Fruit fly (Drosophila melanogaster) whole organism, embryonic: ENCODE measurements around the gene Mocs2A.
"Not testable (repeated sequence)": the region's sequence is repeated elsewhere in the genome, so short reads cannot be mapped to it uniquely, and the experiment has no call there.

Source experiments
- Aef1 ChIP-seq: fragments of 200-800 bp; sonication (Bioruptor generic); IDR thresholded peaks from 3 replicates; pipeline ENCODE4 v1.3.6; 2022; ENCODE audit warnings: missing biosample characterization, missing genetic modification characterization
- Asciz ChIP-seq: fragments of 200-800 bp; sonication (Bioruptor generic); optimal IDR thresholded peaks from 2 replicates; lab custom pipeline; 2017; ENCODE audit warnings: missing biosample characterization, mild to moderate bottlenecking, missing genetic modification characterization, missing genetic modification reagents
- B-H1 ChIP-seq: fragments of 200-800 bp; sonication (Bioruptor generic); IDR thresholded peaks from 3 replicates; pipeline ENCODE4 v1.3.6; 2022; ENCODE audit warnings: missing biosample characterization, missing genetic modification characterization
- B-H2 ChIP-seq: fragments of 200-800 bp; sonication (Bioruptor generic); optimal IDR thresholded peaks from 2 replicates; lab custom pipeline; 2018; ENCODE audit warnings: missing biosample characterization, mild to moderate bottlenecking, missing genetic modification characterization
- CG10274 ChIP-seq: fragments of 200-800 bp; sonication (Bioruptor generic); optimal IDR thresholded peaks from 3 replicates; lab custom pipeline; 2017; ENCODE audit warnings: missing biosample characterization, mild to moderate bottlenecking, missing genetic modification characterization
- CG10959 ChIP-seq: fragments of 200-800 bp; sonication (Bioruptor generic); IDR thresholded peaks from 2 replicates; pipeline ENCODE4 v1.3.6; 2022; ENCODE audit warnings: missing biosample characterization, missing genetic modification characterization
- CG11247 ChIP-seq: fragments of 200-800 bp; sonication (Bioruptor generic); IDR thresholded peaks from 2 replicates; pipeline ENCODE4 v1.3.6; 2022; ENCODE audit warnings: missing biosample characterization, missing genetic modification characterization
- CG11456 ChIP-seq: fragments of 200-800 bp; sonication (Bioruptor generic); IDR thresholded peaks from 3 replicates; pipeline ENCODE4 v1.3.6; 2022; ENCODE audit warnings: missing biosample characterization, missing genetic modification characterization
- CG13287 ChIP-seq: fragments of 200-800 bp; sonication (Bioruptor generic); IDR thresholded peaks from 2 replicates; pipeline ENCODE4 v1.3.6; 2022; ENCODE audit warnings: missing biosample characterization, missing genetic modification characterization; ENCODE audit not compliant: partially characterized antibody
- CG13624 ChIP-seq: fragments of 200-800 bp; sonication (Bioruptor generic); optimal IDR thresholded peaks from 2 replicates; lab custom pipeline; 2016; ENCODE audit warnings: missing biosample characterization, missing genetic modification characterization
- CG18599 ChIP-seq: fragments of 200-800 bp; sonication (Bioruptor generic); optimal IDR thresholded peaks from 3 replicates; lab custom pipeline; 2017; ENCODE audit warnings: missing biosample characterization, missing genetic modification characterization, mild to moderate bottlenecking, moderate library complexity, missing genetic modification reagents
- CG2116 ChIP-seq: fragments of 200-800 bp; sonication (Bioruptor generic); optimal IDR thresholded peaks from 3 replicates; lab custom pipeline; 2018; ENCODE audit warnings: missing biosample characterization, mild to moderate bottlenecking, missing genetic modification characterization
- CG2875 ChIP-seq: fragments of 200-800 bp; sonication (Bioruptor generic); optimal IDR thresholded peaks from 2 replicates; lab custom pipeline; 2017; ENCODE audit warnings: missing biosample characterization, mild to moderate bottlenecking, missing genetic modification characterization, missing genetic modification reagents
- CG30431 ChIP-seq: fragments of 200-800 bp; sonication (Bioruptor generic); optimal IDR thresholded peaks from 2 replicates; lab custom pipeline; 2017; ENCODE audit warnings: missing biosample characterization, missing genetic modification characterization
- CG3281 ChIP-seq: fragments of 200-800 bp; sonication (Bioruptor generic); optimal IDR thresholded peaks from 3 replicates; lab custom pipeline; 2017; ENCODE audit warnings: missing biosample characterization, mild to moderate bottlenecking, missing genetic modification characterization
- CG33213 ChIP-seq: fragments of 200-800 bp; sonication (Bioruptor generic); optimal IDR thresholded peaks from 3 replicates; lab custom pipeline; 2016; ENCODE audit warnings: missing biosample characterization, missing genetic modification characterization
- CG33557 ChIP-seq: fragments of 200-800 bp; sonication (Bioruptor generic); optimal IDR thresholded peaks from 2 replicates; lab custom pipeline; 2019; ENCODE audit warnings: missing biosample characterization, mild to moderate bottlenecking, missing genetic modification characterization, moderate library complexity
- CG34376 ChIP-seq: fragments of 200-800 bp; sonication (Bioruptor generic); optimal IDR thresholded peaks from 2 replicates; lab custom pipeline; 2018; ENCODE audit warnings: missing biosample characterization, mild to moderate bottlenecking, missing genetic modification characterization
- CG3726 ChIP-seq: fragments of 200-800 bp; sonication (Bioruptor generic); IDR thresholded peaks from 3 replicates; pipeline ENCODE4, ENCODE4 v1.3.6; 2022; ENCODE audit warnings: missing biosample characterization, missing genetic modification characterization
- CG42726 ChIP-seq: fragments of 200-800 bp; sonication (Bioruptor generic); IDR thresholded peaks from 2 replicates; pipeline ENCODE4 v1.3.6; 2022; ENCODE audit warnings: missing biosample characterization, missing genetic modification characterization; ENCODE audit not compliant: partially characterized antibody
- CG5953 ChIP-seq: fragments of 200-800 bp; sonication (Bioruptor generic); IDR thresholded peaks from 2 replicates; pipeline ENCODE4 v1.3.6; 2022; ENCODE audit warnings: missing biosample characterization, missing genetic modification characterization
- CG6272 ChIP-seq: fragments of 200-800 bp; sonication (Bioruptor generic); IDR thresholded peaks from 2 replicates; pipeline ENCODE4 v1.3.6; 2022; ENCODE audit warnings: missing biosample characterization, missing genetic modification characterization
- CG6654 ChIP-seq: fragments of 200-800 bp; sonication (Bioruptor generic); optimal IDR thresholded peaks from 2 replicates; lab custom pipeline; 2017; ENCODE audit warnings: missing biosample characterization, mild to moderate bottlenecking, missing genetic modification characterization
- CG7987 ChIP-seq: fragments of 200-800 bp; sonication (Bioruptor generic); optimal IDR thresholded peaks from 2 replicates; lab custom pipeline; 2018; ENCODE audit warnings: missing biosample characterization, mild to moderate bottlenecking, missing genetic modification characterization, moderate library complexity
- CG8089 ChIP-seq: fragments of 200-800 bp; sonication (Bioruptor generic); optimal IDR thresholded peaks from 3 replicates; lab custom pipeline; 2016; ENCODE audit warnings: missing biosample characterization, missing genetic modification characterization
- CG9727 ChIP-seq: fragments of 200-800 bp; sonication (Bioruptor generic); optimal IDR thresholded peaks from 3 replicates; lab custom pipeline; 2017; ENCODE audit warnings: missing biosample characterization, mild to moderate bottlenecking, missing genetic modification characterization
- D ChIP-seq, 2 experiments: fragments of 200-800 bp in 1 of 2; fragments of >200 bp in 1 of 2; sonication (Bioruptor generic) in 1 of 2; optimal IDR thresholded peaks; 2 replicates in 1 of 2; 3 replicates in 1 of 2; lab custom pipeline; 2017; ENCODE audit warnings: mild to moderate bottlenecking in 1 of 2, missing biosample characterization in 1 of 2, missing genetic modification characterization in 1 of 2, missing genetic modification reagents in 1 of 2
- Dbx ChIP-seq: fragments of 200-800 bp; sonication (Bioruptor generic); IDR thresholded peaks from 3 replicates; pipeline ENCODE4 v1.3.6; 2022; ENCODE audit warnings: missing biosample characterization, missing genetic modification characterization
- Dll ChIP-seq: fragments of 200-800 bp; sonication (Bioruptor generic); IDR thresholded peaks from 4 replicates; pipeline ENCODE4 v1.3.6; 2022; ENCODE audit warnings: missing biosample characterization, missing genetic modification characterization; ENCODE audit not compliant: partially characterized antibody
- Ets97D ChIP-seq: fragments of 200-800 bp; sonication (Bioruptor generic); optimal IDR thresholded peaks from 3 replicates; lab custom pipeline; 2016; ENCODE audit warnings: missing biosample characterization, missing genetic modification characterization
- HHEX ChIP-seq: fragments of 200-800 bp; sonication (Bioruptor generic); optimal IDR thresholded peaks from 3 replicates; lab custom pipeline; 2017; ENCODE audit warnings: missing biosample characterization, mild to moderate bottlenecking, missing genetic modification characterization, missing genetic modification reagents
- Hr3 ChIP-seq: fragments of 200-800 bp; sonication (Bioruptor generic); optimal IDR thresholded peaks from 3 replicates; lab custom pipeline; 2016; ENCODE audit warnings: missing biosample characterization, missing genetic modification characterization
- MBD-R2 ChIP-seq: fragments of 200-800 bp; sonication (Bioruptor generic); IDR thresholded peaks from 2 replicates; pipeline ENCODE4 v1.3.6; 2022; ENCODE audit warnings: missing biosample characterization, missing genetic modification characterization
- Mrtf ChIP-seq: fragments of 200-800 bp; sonication (Bioruptor generic); IDR thresholded peaks from 3 replicates; pipeline ENCODE4 v1.3.6; 2022; ENCODE audit warnings: missing biosample characterization, missing genetic modification characterization
- Oli ChIP-seq: fragments of 200-800 bp; sonication (Bioruptor generic); optimal IDR thresholded peaks from 2 replicates; lab custom pipeline; 2018; ENCODE audit warnings: missing biosample characterization, mild to moderate bottlenecking, missing genetic modification characterization, moderate library complexity
- Xbp1 ChIP-seq: fragments of 200-800 bp; sonication (Bioruptor generic); optimal IDR thresholded peaks from 3 replicates; lab custom pipeline; 2016; ENCODE audit warnings: missing biosample characterization, mild to moderate bottlenecking, missing genetic modification characterization
- ara ChIP-seq: fragments of 200-800 bp; sonication (Bioruptor generic); IDR thresholded peaks from 2 replicates; pipeline ENCODE4 v1.3.6; 2022; ENCODE audit warnings: missing biosample characterization, missing genetic modification characterization
- ase ChIP-seq: fragments of 200-800 bp; sonication (Bioruptor generic); IDR thresholded peaks from 3 replicates; pipeline ENCODE4 v1.3.6; 2022; ENCODE audit warnings: missing biosample characterization, missing genetic modification characterization
- danr ChIP-seq: fragments of 200-800 bp; sonication (Bioruptor generic); IDR thresholded peaks from 2 replicates; pipeline ENCODE4 v1.3.6; 2022; ENCODE audit warnings: missing biosample characterization, missing genetic modification characterization
- hbn ChIP-seq: fragments of 200-800 bp; sonication (Bioruptor generic); IDR thresholded peaks from 2 replicates; pipeline ENCODE4 v1.3.6; 2022; ENCODE audit warnings: missing biosample characterization, missing genetic modification characterization; ENCODE audit not compliant: partially characterized antibody
- inv ChIP-seq: fragments of 200-800 bp; sonication (Bioruptor generic); IDR thresholded peaks from 2 replicates; pipeline ENCODE4 v1.3.6; 2022; ENCODE audit warnings: missing biosample characterization, missing genetic modification characterization; ENCODE audit not compliant: partially characterized antibody
- lmd ChIP-seq: fragments of 200-800 bp; sonication (Bioruptor generic); IDR thresholded peaks from 2 replicates; pipeline ENCODE4 v1.3.6; 2022; ENCODE audit warnings: missing biosample characterization, missing genetic modification characterization
- lola ChIP-seq, 3 experiments: fragments of >200 bp in 2 of 3; fragments of 200-800 bp in 1 of 3; sonication (Bioruptor generic) in 1 of 3; optimal IDR thresholded peaks; 2 replicates each; lab custom pipeline; 2017 to 2019; ENCODE audit warnings: missing biosample characterization in 3 of 3, missing genetic modification characterization in 3 of 3, mild to moderate bottlenecking in 1 of 3, moderate library complexity in 1 of 3
- nmo ChIP-seq: fragments of 200-800 bp; sonication (Bioruptor generic); optimal IDR thresholded peaks from 2 replicates; lab custom pipeline; 2018; ENCODE audit warnings: missing biosample characterization, mild to moderate bottlenecking, missing genetic modification characterization, moderate library complexity
- nom ChIP-seq: fragments of 200-800 bp; sonication (Bioruptor generic); optimal IDR thresholded peaks from 2 replicates; lab custom pipeline; 2017; ENCODE audit warnings: missing biosample characterization, missing genetic modification characterization, mild to moderate bottlenecking, moderate library complexity, missing genetic modification reagents
- row ChIP-seq: fragments of 200-800 bp; sonication (Bioruptor generic); IDR thresholded peaks from 3 replicates; pipeline ENCODE4 v1.3.6; 2022; ENCODE audit warnings: missing biosample characterization, missing genetic modification characterization
- schlank ChIP-seq: fragments of 200-800 bp; sonication (Bioruptor generic); optimal IDR thresholded peaks from 2 replicates; lab custom pipeline; 2018; ENCODE audit warnings: missing biosample characterization, mild to moderate bottlenecking, missing genetic modification characterization
- wek ChIP-seq: fragments of 200-800 bp; sonication (Bioruptor generic); optimal IDR thresholded peaks from 3 replicates; lab custom pipeline; 2018; ENCODE audit warnings: missing biosample characterization, mild to moderate bottlenecking, missing genetic modification characterization, moderate library complexity

Mocs2A gene

DNA sequence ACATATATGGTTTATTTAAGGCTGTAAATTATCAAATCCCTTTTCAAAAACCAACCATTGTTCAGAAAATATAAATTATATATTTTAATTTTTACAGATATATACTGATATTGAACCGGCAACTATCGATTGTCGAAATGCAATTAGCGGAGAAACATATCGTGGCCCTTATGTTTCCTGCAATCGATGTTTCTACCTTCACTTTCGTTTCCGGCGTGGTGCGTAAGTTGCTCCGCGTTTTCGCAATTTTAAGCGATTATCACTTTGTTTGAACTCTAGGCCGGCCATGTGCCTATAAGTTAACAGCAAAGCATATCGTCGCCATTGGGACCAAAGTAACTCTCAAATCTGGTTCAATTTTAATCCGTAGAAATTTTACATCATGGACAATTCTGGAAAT is 3.9 kb downstream of the Mocs2A start, which contains the start of gene vig2 (continued):
- 0 out of 2 replicates have a peak, but pooled peaks have one; percentile 8 for TF ChIP-seq danr (GFP tag; lab: Robert Waterston, UW)
- TF ChIP-seq CG2875 (GFP tag; lab: Kevin White, UChicago): peak; percentile 33
- TF ChIP-seq schlank: peak; percentile 46
- peak; percentile 12 for TF ChIP-seq CG33557 (GFP tag; lab: Kevin White, UChicago)
- peak; percentile 55 for TF ChIP-seq nmo (GFP tag; lab: Kevin White, UChicago)
- peak; percentile 92 for TF ChIP-seq CG11456 (GFP tag; lab: Robert Waterston, UW)
- TF ChIP-seq B-H1 (GFP tag; lab: Robert Waterston, UW): peak; percentile 39; the same call in 1 of the 3 replicates
- peak; percentile 85 for TF ChIP-seq Dbx
- TF ChIP-seq CG42726 (GFP tag; lab: Robert Waterston, UW): peak; percentile 92
- peak; percentile 3 for TF ChIP-seq Hr3
- TF ChIP-seq Ets97D (GFP tag; lab: Kevin White, UChicago): peak; percentile 98
- peak; percentile 70 for TF ChIP-seq row (GFP tag; lab: Robert Waterston, UW)
- TF ChIP-seq CG10274: peak; percentile 47
- peak; percentile 71 for TF ChIP-seq HHEX
- TF ChIP-seq nom (GFP tag; lab: Kevin White, UChicago): peak; percentile 26
- TF ChIP-seq CG8089: peak; percentile 21
- peak; percentile 81 for TF ChIP-seq CG5953
- peak in 1 of 3 experiments; percentile 6 for TF ChIP-seq lola (GFP tag; optimal IDR thresholded peaks at IDR 0.05; lab: Kevin White, UChicago)
- peak; percentile 65; the same call in 2 of the 3 replicates for TF ChIP-seq Aef1 (GFP tag; lab: Robert Waterston, UW)
- TF ChIP-seq Oli: peak; percentile 34
- peak; percentile 81 for TF ChIP-seq CG11247 (GFP tag; lab: Robert Waterston, UW)
- TF ChIP-seq CG6654 (GFP tag; lab: Kevin White, UChicago): peak; percentile 10
- TF ChIP-seq CG3726 (GFP tag; lab: Robert Waterston, UW): 0 out of 3 replicates have a peak, but pooled peaks have one; percentile 63
- peak; percentile 80 for TF ChIP-seq CG6272 (GFP tag; lab: Robert Waterston, UW)
- not testable (repeated sequence) for TF ChIP-seq D (optimal IDR thresholded peaks at IDR 0.05; lab: Kevin White, UChicago)
- peak; percentile 2 for TF ChIP-seq D (GFP tag; optimal IDR thresholded peaks at IDR 0.05; lab: Kevin White, UChicago)
- peak; percentile 48 for TF ChIP-seq Asciz
- peak; percentile 71; the same call in 1 of the 2 replicates for TF ChIP-seq lmd
- peak; percentile 47; the same call in 1 of the 2 replicates for TF ChIP-seq CG10959 (GFP tag; lab: Robert Waterston, UW)
- peak; percentile 73 for TF ChIP-seq ara (GFP tag; lab: Robert Waterston, UW)
- TF ChIP-seq CG18599 (GFP tag; lab: Kevin White, UChicago): peak; percentile 38
- peak; percentile 61 for TF ChIP-seq CG7987 (GFP tag; lab: Kevin White, UChicago)
- TF ChIP-seq B-H2: peak; percentile 3
- TF ChIP-seq MBD-R2 (GFP tag; lab: Robert Waterston, UW): peak; percentile 58
- TF ChIP-seq Xbp1 (GFP tag; lab: Kevin White, UChicago): peak; percentile 35
- TF ChIP-seq CG2116 (GFP tag; lab: Kevin White, UChicago): peak; percentile 50
- TF ChIP-seq CG13624 (GFP tag; lab: Kevin White, UChicago): peak; percentile 18
- TF ChIP-seq CG30431 (GFP tag; lab: Kevin White, UChicago): peak; percentile 39
- TF ChIP-seq CG33213 (GFP tag; lab: Kevin White, UChicago): peak; percentile 29
- TF ChIP-seq Mrtf (GFP tag; lab: Robert Waterston, UW): peak; percentile 49; the same call in 1 of the 3 replicates
- TF ChIP-seq CG9727 (GFP tag; lab: Kevin White, UChicago): peak; percentile 72
- peak; percentile 57 for TF ChIP-seq CG34376 (GFP tag; lab: Kevin White, UChicago)
- TF ChIP-seq Dll: peak; percentile 81
- TF ChIP-seq hbn (GFP tag; lab: Robert Waterston, UW): peak; percentile 57
- TF ChIP-seq wek (GFP tag; lab: Kevin White, UChicago): peak; percentile 22
- peak; percentile 87 for TF ChIP-seq inv (GFP tag; lab: Robert Waterston, UW)
- peak; percentile 72 for TF ChIP-seq CG13287 (GFP tag; lab: Robert Waterston, UW)
- peak; percentile 68; the same call in 2 of the 3 replicates for TF ChIP-seq ase (GFP tag; lab: Robert Waterston, UW)
- TF ChIP-seq CG3281 (GFP tag; lab: Kevin White, UChicago): peak; percentile 62
